Worm (Caenorhabditis elegans) whole organism, L2 larva: ENCODE measurements around the gene aqp-8.

Experiments
- ama-1 ChIP-seq: fragments of 150-350 bp; optimal IDR thresholded peaks from 2 replicates; lab custom pipeline; 2018; ENCODE audit warnings: inconsistent platforms
- elt-1 ChIP-seq: fragments of 150-350 bp; optimal IDR thresholded peaks from 2 replicates; lab custom pipeline; 2014; ENCODE audit warnings: missing biosample characterization, missing genetic modification characterization
- elt-3 ChIP-seq: sonication (generic microtip); optimal IDR thresholded peaks from 2 replicates; lab custom pipeline; 2017; ENCODE audit warnings: missing biosample characterization, missing genetic modification characterization
- nhr-12 ChIP-seq: fragments of 150-350 bp; optimal IDR thresholded peaks from 2 replicates; lab custom pipeline; 2014; ENCODE audit warnings: missing biosample characterization, missing genetic modification characterization
- nhr-77 ChIP-seq: fragments of 150-350 bp; optimal IDR thresholded peaks from 2 replicates; lab custom pipeline; 2014; ENCODE audit warnings: missing biosample characterization, missing genetic modification characterization
- ztf-4 ChIP-seq: fragments of 150-350 bp; optimal IDR thresholded peaks from 2 replicates; lab custom pipeline; 2014; ENCODE audit warnings: missing biosample characterization, missing genetic modification characterization

DNA sequence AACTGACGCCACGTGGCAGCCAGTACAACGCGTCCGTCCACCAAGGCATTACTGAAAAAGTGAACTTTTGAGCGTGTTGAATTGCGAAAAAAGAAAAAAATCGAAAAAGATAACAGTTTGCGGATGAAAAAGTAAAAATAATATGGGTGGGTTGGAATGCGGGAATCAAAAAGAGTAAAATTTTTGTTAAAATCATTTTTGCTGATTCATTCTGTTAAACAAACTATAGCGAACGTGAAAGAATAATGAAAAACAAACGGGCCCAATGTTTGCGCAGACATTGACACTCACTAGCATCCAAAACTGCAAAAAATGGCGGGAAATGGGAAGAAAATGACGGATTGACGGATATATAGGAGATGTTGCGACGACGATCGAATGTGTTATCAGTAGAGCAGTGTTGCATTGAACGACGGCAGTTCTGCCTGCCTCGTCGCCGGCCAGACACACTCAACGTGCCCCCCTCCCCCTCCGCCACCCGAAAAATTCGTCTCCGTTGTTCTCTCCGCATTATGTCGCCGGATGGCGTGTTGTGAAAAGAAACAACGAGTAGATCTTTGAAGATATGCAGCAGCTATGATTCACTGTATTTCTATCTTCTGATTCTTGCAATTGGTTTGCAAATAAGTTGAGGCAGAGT, 5.2 kb downstream of the aqp-8 start, which contains the start of gene hyl-2:
- TF ChIP-seq ama-1 (lab: Kevin White, UChicago) (no peak), elt-3 (tag; lab: Kevin White, UChicago) (no peak), nhr-77 (no peak), nhr-12 (tag; lab: Kevin White, UChicago) (no peak), elt-1 (tag; lab: Kevin White, UChicago) (no peak), ztf-4 (tag; lab: Kevin White, UChicago) (no peak)
